Worm (Caenorhabditis elegans) whole organism, midembryonic: ENCODE results near the gene pigt-1.
A peak's percentile ranks its signal among the peaks of the same experiment; 100 is the strongest.

Experiments used
- T22C8.4 ChIP-seq: fragments of 200-800 bp; sonication (Bioruptor generic); IDR thresholded peaks from 2 replicates; pipeline ENCODE4 v1.3.6; 2022; ENCODE audit warnings: missing genetic modification characterization, missing compliant biosample characterization
- cog-1 ChIP-seq: sonication (generic microtip); optimal IDR thresholded peaks from 2 replicates; lab custom pipeline; 2016; ENCODE audit warnings: missing genetic modification characterization, missing compliant biosample characterization
- flt-1 ChIP-seq: fragments of 200-800 bp; sonication (Bioruptor generic); IDR thresholded peaks from 2 replicates; pipeline ENCODE4 v1.3.6; 2022; ENCODE audit warnings: missing genetic modification characterization, missing compliant biosample characterization
- klf-2 ChIP-seq: fragments of 200-800 bp; sonication (Bioruptor generic); conservative IDR thresholded peaks from 2 replicates; pipeline ENCODE4 v1.3.6; 2022; ENCODE audit warnings: missing genetic modification reagents, missing genetic modification characterization, missing compliant biosample characterization
- med-1 ChIP-seq: sonication (generic microtip); optimal IDR thresholded peaks from 2 replicates; lab custom pipeline; 2017; ENCODE audit warnings: missing genetic modification characterization, mild to moderate bottlenecking, missing compliant biosample characterization, antibody characterized with exemption, missing genetic modification reagents; ENCODE audit not compliant: insufficient read depth
- ref-1 ChIP-seq: fragments of 200-800 bp; sonication (Bioruptor generic); conservative IDR thresholded peaks from 2 replicates; pipeline ENCODE4 v1.3.6; 2022; ENCODE audit warnings: missing genetic modification reagents, missing genetic modification characterization, missing compliant biosample characterization
- tab-1 ChIP-seq: fragments of 200-800 bp; sonication (Bioruptor generic); IDR thresholded peaks from 2 replicates; pipeline ENCODE4 v1.3.6; 2022; ENCODE audit warnings: missing genetic modification characterization, missing compliant biosample characterization
- ztf-23 ChIP-seq: fragments of 200-800 bp; sonication (Bioruptor generic); IDR thresholded peaks from 2 replicates; pipeline ENCODE4 v1.3.6; 2022; ENCODE audit warnings: missing genetic modification reagents, missing genetic modification characterization, missing compliant biosample characterization
- ztf-29 ChIP-seq: fragments of 200-800 bp; sonication (Bioruptor generic); IDR thresholded peaks from 2 replicates; pipeline ENCODE4 v1.3.6; 2022; ENCODE audit warnings: missing genetic modification reagents, missing genetic modification characterization, missing compliant biosample characterization

pigt-1 gene

ce11 chrV:10940571-10940991, 18.0 kb downstream of the pigt-1 start:
- TF ChIP-seq cog-1 (tag; lab: Kevin White, UChicago): peak; percentile 14
- TF ChIP-seq klf-2 (GFP tag; lab: Robert Waterston, UW): no peak

DNA sequence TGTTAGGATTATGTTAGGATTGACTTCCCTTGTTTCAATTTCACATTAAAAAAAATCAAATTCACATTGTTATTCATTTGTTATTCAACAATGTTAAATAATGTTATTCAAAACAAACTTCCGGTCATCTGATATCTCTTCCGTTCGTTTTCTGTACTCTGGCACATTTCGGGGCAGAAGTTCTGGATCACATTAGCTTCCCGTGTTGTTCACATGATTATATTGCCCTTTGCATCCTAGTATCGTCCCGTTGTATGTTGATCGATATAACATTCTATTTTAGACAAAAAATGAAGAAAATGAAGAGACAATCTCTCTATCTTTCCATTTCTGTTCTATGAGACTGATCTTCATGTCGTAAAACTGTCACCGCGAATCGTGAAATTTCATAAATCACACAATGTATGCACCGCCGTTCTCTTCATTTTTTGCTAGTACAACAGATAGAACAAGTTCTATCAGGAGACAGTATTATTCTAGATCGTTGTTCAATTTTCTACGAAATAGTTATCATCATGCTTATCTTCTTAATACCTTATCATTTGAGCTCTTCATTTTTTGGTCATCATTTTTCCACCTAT, 18.5 kb downstream of the pigt-1 start:
- TF ChIP-seq T22C8.4: no peak
- TF ChIP-seq tab-1: no peak
- TF ChIP-seq flt-1 (GFP tag; lab: Robert Waterston, UW): no peak
- no peak for TF ChIP-seq ztf-23 (GFP tag; lab: Robert Waterston, UW)
- no peak for TF ChIP-seq cog-1 (tag; lab: Kevin White, UChicago)
- no peak for TF ChIP-seq ztf-29 (GFP tag; lab: Robert Waterston, UW)
- no peak for TF ChIP-seq klf-2 (GFP tag; lab: Robert Waterston, UW)
- no peak for TF ChIP-seq ref-1
- no peak for TF ChIP-seq med-1 (GFP tag; lab: Kevin White, UChicago)

- TF ChIP-seq med-1 (GFP tag; lab: Kevin White, UChicago) (no peak), T22C8.4 (no peak), tab-1 (no peak), ztf-29 (GFP tag; lab: Robert Waterston, UW) (no peak), flt-1 (GFP tag; lab: Robert Waterston, UW) (no peak), ref-1 (no peak), cog-1 (tag; lab: Kevin White, UChicago) (no peak), klf-2 (GFP tag; lab: Robert Waterston, UW) (no peak), ztf-23 (GFP tag; lab: Robert Waterston, UW) (no peak)
These were observed 19.9 kb downstream of the pigt-1 start, which contains the start of gene F17C11.11 for ce11 chrV:10938739-10939138. F17C11.11 (minus strand) TSS chrV:10938817.

ce11 chrV:10937294-10937693, 21.3 kb downstream of the pigt-1 start:
- TF ChIP-seq cog-1 (tag; lab: Kevin White, UChicago) (no peak), ztf-29 (GFP tag; lab: Robert Waterston, UW) (no peak), klf-2 (GFP tag; lab: Robert Waterston, UW) (no peak), tab-1 (no peak), ref-1 (no peak), flt-1 (GFP tag; lab: Robert Waterston, UW) (no peak), med-1 (GFP tag; lab: Kevin White, UChicago) (no peak), ztf-23 (GFP tag; lab: Robert Waterston, UW) (no peak), T22C8.4 (no peak)

- TF ChIP-seq cog-1 (tag; lab: Kevin White, UChicago): no peak
- TF ChIP-seq med-1 (GFP tag; lab: Kevin White, UChicago): no peak
- no peak for TF ChIP-seq ztf-29 (GFP tag; lab: Robert Waterston, UW)
- TF ChIP-seq ztf-23 (GFP tag; lab: Robert Waterston, UW): no peak
- TF ChIP-seq T22C8.4: no peak
- TF ChIP-seq klf-2 (GFP tag; lab: Robert Waterston, UW): no peak
- TF ChIP-seq ref-1: no peak
- TF ChIP-seq flt-1 (GFP tag; lab: Robert Waterston, UW): no peak
- no peak for TF ChIP-seq tab-1
These were observed 21.9 kb downstream of the pigt-1 start, which contains the start of gene F17C11.12 for ce11 chrV:10936681-10937080. F17C11.12 (minus strand) TSS chrV:10936920.

- no peak for TF ChIP-seq cog-1 (tag; lab: Kevin White, UChicago)
- no peak for TF ChIP-seq ztf-23 (GFP tag; lab: Robert Waterston, UW)
- no peak for TF ChIP-seq flt-1 (GFP tag; lab: Robert Waterston, UW)
- no peak for TF ChIP-seq ztf-29 (GFP tag; lab: Robert Waterston, UW)
- no peak for TF ChIP-seq tab-1
- no peak for TF ChIP-seq ref-1
- no peak for TF ChIP-seq T22C8.4
- TF ChIP-seq med-1 (GFP tag; lab: Kevin White, UChicago): no peak
- TF ChIP-seq klf-2 (GFP tag; lab: Robert Waterston, UW): no peak
These were observed 26.2 kb downstream of the pigt-1 start, which contains the start of gene F58B4.5 for ce11 chrV:10932411-10932810. F58B4.5 (plus strand) TSS chrV:10932693.

DNA sequence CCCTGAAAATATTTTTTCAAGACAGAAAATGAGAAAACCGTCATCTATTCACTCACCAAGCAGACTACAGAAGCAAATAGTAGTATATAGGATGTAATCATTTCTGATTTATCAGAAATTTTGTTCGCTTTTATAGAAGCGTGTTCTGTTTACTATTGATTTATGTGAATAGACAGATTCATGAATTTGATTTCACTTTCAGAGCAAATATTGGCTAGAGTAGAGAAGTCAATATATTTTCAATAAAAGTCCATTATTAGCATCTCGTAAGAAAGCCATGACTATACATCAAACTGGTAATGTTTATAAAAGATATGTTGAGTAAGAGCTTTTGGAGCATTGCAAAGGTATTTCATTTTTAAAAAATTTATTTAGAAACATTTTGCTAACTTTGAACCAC, 27.4 kb downstream of the pigt-1 start, which contains the start of gene scvp-1:
Gene scvp-1 (minus strand): TSS at position 101 of the 400 bp plus-strand sequence.
- TF ChIP-seq ztf-29 (GFP tag; lab: Robert Waterston, UW) (no peak), ref-1 (no peak), cog-1 (tag; lab: Kevin White, UChicago) (no peak), ztf-23 (GFP tag; lab: Robert Waterston, UW) (no peak), tab-1 (no peak), flt-1 (GFP tag; lab: Robert Waterston, UW) (no peak)

ce11 chrV:10929511-10929910, 29.1 kb downstream of the pigt-1 start, which contains the start of gene F58B4.3:
F58B4.3 (plus strand) TSS chrV:10929811.
- TF ChIP-seq klf-2 (GFP tag; lab: Robert Waterston, UW): no peak
- TF ChIP-seq ztf-23 (GFP tag; lab: Robert Waterston, UW): no peak
- no peak for TF ChIP-seq T22C8.4
- TF ChIP-seq ztf-29 (GFP tag; lab: Robert Waterston, UW): no peak
- TF ChIP-seq med-1 (GFP tag; lab: Kevin White, UChicago): no peak
- no peak for TF ChIP-seq ref-1
- no peak for TF ChIP-seq tab-1

DNA sequence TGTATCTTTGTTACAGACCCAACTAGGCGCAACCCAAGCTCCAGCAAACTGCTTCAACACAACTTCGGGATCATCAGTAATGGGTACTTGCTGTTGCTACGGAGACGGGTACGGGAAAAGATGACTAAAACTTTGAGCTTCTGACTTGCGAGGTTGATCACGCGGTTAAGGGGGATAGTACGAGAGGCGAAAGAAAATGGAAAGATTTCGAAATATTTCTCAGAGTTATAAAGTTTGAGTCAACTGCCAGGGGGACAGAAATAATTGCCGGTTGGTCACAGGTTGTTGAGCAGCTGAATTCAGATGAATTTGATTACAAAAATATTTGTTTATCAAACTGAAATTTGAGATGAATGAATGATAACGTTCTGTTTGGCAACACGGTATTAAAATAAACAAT, 33.0 kb downstream of the pigt-1 start:
- TF ChIP-seq cog-1 (tag; lab: Kevin White, UChicago): no peak
- TF ChIP-seq flt-1 (GFP tag; lab: Robert Waterston, UW): no peak
- no peak for TF ChIP-seq tab-1
- TF ChIP-seq T22C8.4: no peak
- TF ChIP-seq ztf-23 (GFP tag; lab: Robert Waterston, UW): no peak
- no peak for TF ChIP-seq klf-2 (GFP tag; lab: Robert Waterston, UW)
- no peak for TF ChIP-seq med-1 (GFP tag; lab: Kevin White, UChicago)
- no peak for TF ChIP-seq ztf-29 (GFP tag; lab: Robert Waterston, UW)
- no peak for TF ChIP-seq ref-1

- TF ChIP-seq tab-1: no peak
- TF ChIP-seq T22C8.4: no peak
- TF ChIP-seq cog-1 (tag; lab: Kevin White, UChicago): no peak
- TF ChIP-seq flt-1 (GFP tag; lab: Robert Waterston, UW): no peak
- TF ChIP-seq med-1 (GFP tag; lab: Kevin White, UChicago): no peak
- no peak for TF ChIP-seq klf-2 (GFP tag; lab: Robert Waterston, UW)
- no peak for TF ChIP-seq ztf-29 (GFP tag; lab: Robert Waterston, UW)
- no peak for TF ChIP-seq ztf-23 (GFP tag; lab: Robert Waterston, UW)
- TF ChIP-seq ref-1: no peak
These were observed 33.9 kb downstream of the pigt-1 start, which contains the start of gene F58B4.6 for ce11 chrV:10924731-10925130. F58B4.6 (plus strand) TSS chrV:10925031.
